Fruit fly (Drosophila melanogaster) whole organism, wandering third instar larva: Measurements from ENCODE around the gene Hou.

Source experiments
- Abd-B ChIP-seq: fragments of >200 bp; optimal IDR thresholded peaks from 2 replicates; lab custom pipeline; 2017; ENCODE audit warnings: missing biosample characterization, missing genetic modification characterization
- CG32264 ChIP-seq: fragments of 200-800 bp; sonication (Bioruptor generic); optimal IDR thresholded peaks from 2 replicates; lab custom pipeline; 2016; ENCODE audit warnings: missing biosample characterization, missing genetic modification characterization
- CG9705 ChIP-seq: fragments of 200-800 bp; sonication (Bioruptor generic); optimal IDR thresholded peaks from 2 replicates; lab custom pipeline; 2018; ENCODE audit warnings: missing biosample characterization, mild to moderate bottlenecking, missing genetic modification characterization
- CrebA ChIP-seq: fragments of 200-800 bp; sonication (Bioruptor generic); optimal IDR thresholded peaks from 2 replicates; lab custom pipeline; 2016; ENCODE audit warnings: missing biosample characterization, mild to moderate bottlenecking, missing genetic modification characterization, borderline replicate concordance
- Dfd ChIP-seq: fragments of >200 bp; optimal IDR thresholded peaks from 2 replicates; lab custom pipeline; 2017; ENCODE audit warnings: missing biosample characterization, missing genetic modification characterization
- Dif ChIP-seq: fragments of 200-275, 200-300 bp; sonication (Bioruptor generic); optimal IDR thresholded peaks from 2 replicates; lab custom pipeline; 2018; ENCODE audit warnings: missing biosample characterization, missing genetic modification characterization; ENCODE audit not compliant: partially characterized antibody
- GATAd ChIP-seq: sonication (Bioruptor generic); optimal IDR thresholded peaks from 2 replicates; lab custom pipeline; 2016; ENCODE audit warnings: missing biosample characterization, missing genetic modification characterization
- HLH106 ChIP-seq: fragments of 200-800 bp; optimal IDR thresholded peaks from 3 replicates; lab custom pipeline; 2019; ENCODE audit warnings: missing biosample characterization, mild to moderate bottlenecking, missing genetic modification characterization, moderate library complexity
- Hnf4 ChIP-seq: fragments of 200-800 bp; sonication (Bioruptor generic); optimal IDR thresholded peaks from 2 replicates; lab custom pipeline; 2016; ENCODE audit warnings: missing biosample characterization, mild to moderate bottlenecking, missing genetic modification characterization
- Hr78 ChIP-seq: fragments of >200 bp; optimal IDR thresholded peaks from 2 replicates; lab custom pipeline; 2017; ENCODE audit warnings: missing biosample characterization, missing genetic modification characterization
- Hr83 ChIP-seq: fragments of 200-300 bp; sonication (Bioruptor generic); optimal IDR thresholded peaks from 2 replicates; lab custom pipeline; 2016; ENCODE audit warnings: missing biosample characterization, mild to moderate bottlenecking, missing genetic modification characterization, moderate library complexity; ENCODE audit not compliant: poor library complexity, severe bottlenecking
- Jra ChIP-seq: sonication (Bioruptor generic); optimal IDR thresholded peaks from 2 replicates; lab custom pipeline; 2016; ENCODE audit warnings: missing biosample characterization, missing genetic modification characterization
- Mio ChIP-seq: sonication (Bioruptor generic); optimal IDR thresholded peaks from 2 replicates; lab custom pipeline; 2016; ENCODE audit warnings: missing biosample characterization, missing genetic modification characterization
- Myc ChIP-seq: fragments of >200 bp; optimal IDR thresholded peaks from 2 replicates; lab custom pipeline; 2017
- N ChIP-seq: fragments of >200 bp; optimal IDR thresholded peaks from 2 replicates; lab custom pipeline; 2018; ENCODE audit warnings: missing biosample characterization, missing external identifiers, missing genetic modification characterization
- OdsH ChIP-seq: fragments of 200-800 bp; sonication (Bioruptor generic); optimal IDR thresholded peaks from 2 replicates; lab custom pipeline; 2016; ENCODE audit warnings: missing biosample characterization, mild to moderate bottlenecking, missing genetic modification characterization
- Rel ChIP-seq, 2 experiments: fragments of 200-800 bp; sonication (Bioruptor generic) in 1 of 2; optimal IDR thresholded peaks; 2 replicates in 1 of 2; 3 replicates in 1 of 2; lab custom pipeline; 2016 to 2019; ENCODE audit warnings: mild to moderate bottlenecking in 2 of 2, missing biosample characterization in 2 of 2, missing genetic modification characterization in 2 of 2, moderate library complexity in 1 of 2
- Sp1 ChIP-seq: fragments of 200-800 bp; sonication (Bioruptor generic); optimal IDR thresholded peaks from 3 replicates; lab custom pipeline; 2019; ENCODE audit warnings: missing biosample characterization, mild to moderate bottlenecking, missing genetic modification characterization, moderate library complexity
- Vsx2 ChIP-seq: fragments of 200-300, 225-300 bp; sonication (Bioruptor generic); optimal IDR thresholded peaks from 2 replicates; lab custom pipeline; 2018; ENCODE audit warnings: missing biosample characterization, missing genetic modification characterization; ENCODE audit not compliant: partially characterized antibody
- br ChIP-seq: fragments of 200-800 bp; sonication (Bioruptor generic); optimal IDR thresholded peaks from 2 replicates; lab custom pipeline; 2016; ENCODE audit warnings: missing biosample characterization, missing genetic modification characterization
- brk ChIP-seq: fragments of 200-800 bp; sonication (Bioruptor generic); optimal IDR thresholded peaks from 2 replicates; lab custom pipeline; 2016; ENCODE audit warnings: missing biosample characterization, mild to moderate bottlenecking, missing genetic modification characterization
- dl ChIP-seq, 2 experiments: fragments of 175-275, 200-275 bp in 1 of 2; fragments of 200-275 bp in 1 of 2; sonication (Bioruptor generic); optimal IDR thresholded peaks; lab custom pipeline; 2018; ENCODE audit warnings: mild to moderate bottlenecking in 2 of 2, missing biosample characterization in 2 of 2, missing genetic modification characterization in 2 of 2, moderate library complexity in 2 of 2; ENCODE audit not compliant: partially characterized antibody in 2 of 2, insufficient read depth in 1 of 2
- dmrt93B ChIP-seq: fragments of 200-800 bp; sonication (Bioruptor generic); optimal IDR thresholded peaks from 2 replicates; lab custom pipeline; 2018; ENCODE audit warnings: missing biosample characterization, mild to moderate bottlenecking, missing genetic modification characterization
- ey ChIP-seq: fragments of 200-800 bp; sonication (Bioruptor generic); optimal IDR thresholded peaks from 2 replicates; lab custom pipeline; 2016; ENCODE audit warnings: missing biosample characterization, missing genetic modification characterization
- foxo ChIP-seq, 2 experiments: fragments of 200-800 bp; sonication (Bioruptor generic); optimal IDR thresholded peaks; 2 replicates in 1 of 2; 3 replicates in 1 of 2; lab custom pipeline; 2016 to 2017; ENCODE audit warnings: missing biosample characterization in 2 of 2, missing genetic modification characterization in 2 of 2
- fru ChIP-seq: fragments of 200-800 bp; sonication (Bioruptor generic); optimal IDR thresholded peaks from 3 replicates; lab custom pipeline; 2016; ENCODE audit warnings: missing biosample characterization, mild to moderate bottlenecking, missing genetic modification characterization
- h ChIP-seq: fragments of 200-800 bp; sonication (Bioruptor generic); optimal IDR thresholded peaks from 3 replicates; lab custom pipeline; 2016; ENCODE audit warnings: missing biosample characterization, mild to moderate bottlenecking, missing genetic modification characterization
- pan ChIP-seq: fragments of >200 bp; optimal IDR thresholded peaks from 2 replicates; lab custom pipeline; 2017
- rgr ChIP-seq: fragments of 200-800 bp; sonication (Bioruptor generic); optimal IDR thresholded peaks from 3 replicates; lab custom pipeline; 2016; ENCODE audit warnings: missing biosample characterization, mild to moderate bottlenecking, missing genetic modification characterization
- sage ChIP-seq: fragments of 200-800 bp; sonication (Bioruptor generic); optimal IDR thresholded peaks from 2 replicates; lab custom pipeline; 2016; ENCODE audit warnings: missing biosample characterization, mild to moderate bottlenecking, missing genetic modification characterization
- sv ChIP-seq: fragments of 200-800 bp; sonication (Bioruptor generic); optimal IDR thresholded peaks from 3 replicates; lab custom pipeline; 2016; ENCODE audit warnings: missing biosample characterization, missing genetic modification characterization
- tai ChIP-seq: sonication (Bioruptor generic); optimal IDR thresholded peaks from 2 replicates; lab custom pipeline; 2016; ENCODE audit warnings: missing biosample characterization, missing genetic modification characterization
- woc ChIP-seq: sonication (Bioruptor generic); optimal IDR thresholded peaks from 2 replicates; lab custom pipeline; 2016; ENCODE audit warnings: missing biosample characterization, mild to moderate bottlenecking, missing genetic modification characterization

The Hou gene

dm6 chrX:18621649-18622346 is 28.4 kb downstream of the Hou start:
- TF ChIP-seq CG32264 (GFP tag; lab: Kevin White, UChicago), result no peak
- no peak for TF ChIP-seq HLH106 (tag; lab: Kevin White, UChicago)
- no peak for TF ChIP-seq Mio (GFP tag; lab: Kevin White, UChicago)
- no peak for TF ChIP-seq Abd-B
- TF ChIP-seq dl (GFP tag; optimal IDR thresholded peaks at IDR 0.05; lab: Kevin White, UChicago; ENCODE audit: insufficient read depth in 1 of 2, partially characterized antibody in 2 of 2), result no peak
- no peak for TF ChIP-seq N (GFP tag; lab: Kevin White, UChicago)
- no peak for TF ChIP-seq Jra (GFP tag; lab: Kevin White, UChicago)
- no peak for TF ChIP-seq Sp1
- no peak for TF ChIP-seq br (GFP tag; lab: Kevin White, UChicago)
- TF ChIP-seq Hr78, result no peak
- TF ChIP-seq OdsH, result no peak
- TF ChIP-seq Dif (GFP tag; lab: Kevin White, UChicago), result no peak
- TF ChIP-seq brk (GFP tag; lab: Kevin White, UChicago), result no peak
- TF ChIP-seq GATAd (GFP tag; lab: Kevin White, UChicago), result no peak

DNA sequence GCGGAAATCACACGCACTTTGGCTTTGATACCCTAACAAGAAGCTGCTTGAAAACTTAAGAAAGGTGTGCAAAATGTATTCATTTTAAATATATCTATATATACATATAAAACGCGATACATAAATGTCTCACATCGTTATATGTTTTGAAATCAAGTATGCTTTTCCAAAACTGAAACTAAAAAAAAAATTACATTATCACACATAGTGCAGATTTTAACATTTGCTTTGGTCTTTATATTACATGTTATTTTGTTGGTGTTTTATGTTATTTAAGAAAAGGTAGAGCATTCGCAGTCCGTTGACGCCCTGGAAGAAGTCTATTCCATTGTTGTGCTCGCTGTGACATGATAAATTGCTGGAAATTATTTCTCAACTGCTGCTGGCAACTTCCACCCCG is 32.1 kb downstream of the Hou start:
- TF ChIP-seq foxo (GFP tag; optimal IDR thresholded peaks at IDR 0.05; lab: Kevin White, UChicago), result no peak
- TF ChIP-seq Hr83 (GFP tag; lab: Kevin White, UChicago), result no peak
- TF ChIP-seq pan (lab: Kevin White, UChicago), result no peak
- no peak for TF ChIP-seq Rel (GFP tag; optimal IDR thresholded peaks at IDR 0.05; lab: Kevin White, UChicago)
- TF ChIP-seq Rel (tag; optimal IDR thresholded peaks at IDR 0.05; lab: Kevin White, UChicago), result no peak
- TF ChIP-seq woc (GFP tag; lab: Kevin White, UChicago), result no peak
- TF ChIP-seq Hnf4 (GFP tag; lab: Kevin White, UChicago), result no peak
- no peak for TF ChIP-seq CG9705 (GFP tag; lab: Kevin White, UChicago)
- no peak for TF ChIP-seq N (GFP tag; lab: Kevin White, UChicago)
- no peak for TF ChIP-seq Mio (GFP tag; lab: Kevin White, UChicago)
- no peak for TF ChIP-seq fru (GFP tag; lab: Kevin White, UChicago)
- TF ChIP-seq Vsx2, result no peak
- TF ChIP-seq h, result no peak
- TF ChIP-seq ey (GFP tag; lab: Kevin White, UChicago), result no peak
- no peak for TF ChIP-seq rgr (GFP tag; lab: Kevin White, UChicago)
- TF ChIP-seq sage (GFP tag; lab: Kevin White, UChicago), result no peak
- TF ChIP-seq dmrt93B (GFP tag; lab: Kevin White, UChicago), result no peak
- no peak for TF ChIP-seq tai (GFP tag; lab: Kevin White, UChicago)
- TF ChIP-seq, all 38 proteins: peak for 0

DNA sequence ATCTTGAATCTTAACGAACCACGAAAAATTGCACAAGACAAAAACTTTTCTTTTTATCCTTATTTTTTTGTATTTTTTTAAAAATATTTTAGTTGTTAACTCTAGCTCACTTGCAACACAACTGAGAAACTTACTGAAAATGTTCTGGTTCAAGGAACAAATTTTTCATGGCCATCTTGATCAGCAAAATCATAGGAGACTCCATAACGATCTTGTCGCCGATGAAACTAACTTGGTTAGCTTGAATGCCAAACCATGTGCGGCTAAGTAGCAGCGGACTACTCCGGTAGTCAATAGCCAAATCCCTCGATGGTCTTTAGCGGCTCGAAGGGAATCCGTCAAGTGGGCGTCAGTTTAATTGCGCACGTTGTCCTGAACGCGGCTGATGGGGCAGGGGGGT is 32.8 kb downstream of the Hou start, which contains the start of gene CG15040:
Gene CG15040 (minus strand): TSS at position 101 of the 400 bp plus-strand sequence.
- TF ChIP-seq CrebA (GFP tag; lab: Kevin White, UChicago), result no peak
- TF ChIP-seq Hr83 (GFP tag; lab: Kevin White, UChicago), result no peak
- no peak for TF ChIP-seq foxo (GFP tag; optimal IDR thresholded peaks at IDR 0.05; lab: Kevin White, UChicago)
- TF ChIP-seq h, result no peak
- TF ChIP-seq dl (GFP tag; optimal IDR thresholded peaks at IDR 0.05; lab: Kevin White, UChicago; ENCODE audit: insufficient read depth in 1 of 2, partially characterized antibody in 2 of 2), result no peak
- TF ChIP-seq ey (GFP tag; lab: Kevin White, UChicago), result no peak
- TF ChIP-seq Sp1, result no peak
- no peak for TF ChIP-seq tai (GFP tag; lab: Kevin White, UChicago)
- no peak for TF ChIP-seq sage (GFP tag; lab: Kevin White, UChicago)
- TF ChIP-seq sv, result no peak
- no peak for TF ChIP-seq Dif (GFP tag; lab: Kevin White, UChicago)
- TF ChIP-seq Jra (GFP tag; lab: Kevin White, UChicago), result no peak
- no peak for TF ChIP-seq rgr (GFP tag; lab: Kevin White, UChicago)
- no peak for TF ChIP-seq Dfd

DNA sequence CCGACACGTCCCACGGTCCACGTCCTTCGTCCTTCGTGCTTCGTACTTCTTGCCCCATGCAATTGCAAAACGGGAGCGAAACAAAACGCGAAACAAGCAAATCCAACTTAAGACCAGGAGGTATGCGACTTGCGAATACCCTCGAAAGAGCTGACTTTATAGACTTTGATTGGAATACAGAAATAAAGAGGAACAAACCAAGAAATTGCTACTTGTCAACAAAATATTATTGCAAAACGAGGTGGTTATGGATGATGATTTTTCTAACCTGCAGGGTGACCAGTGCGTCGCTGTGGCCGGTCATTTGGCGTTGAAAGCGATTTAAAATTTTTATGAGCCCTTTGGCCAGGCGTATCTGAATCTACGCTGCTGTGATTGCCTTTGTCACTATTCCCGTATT is 36.8 kb downstream of the Hou start:
- TF ChIP-seq rgr (GFP tag; lab: Kevin White, UChicago), result peak; percentile 21
- peak; percentile 37 for TF ChIP-seq HLH106 (tag; lab: Kevin White, UChicago)
- TF ChIP-seq ey (GFP tag; lab: Kevin White, UChicago), result peak; percentile 20
- TF ChIP-seq sage (GFP tag; lab: Kevin White, UChicago), result no peak
- TF ChIP-seq h, result peak; percentile 28
- TF ChIP-seq brk (GFP tag; lab: Kevin White, UChicago), result no peak
- TF ChIP-seq Myc (lab: Kevin White, UChicago), result no peak
- TF ChIP-seq br (GFP tag; lab: Kevin White, UChicago), result peak; percentile 24
- peak; percentile 62 for TF ChIP-seq fru (GFP tag; lab: Kevin White, UChicago)
- no peak for TF ChIP-seq tai (GFP tag; lab: Kevin White, UChicago)
- TF ChIP-seq foxo (GFP tag; optimal IDR thresholded peaks at IDR 0.05; lab: Kevin White, UChicago), result peak in 1 of 2 experiments; percentile 58
- TF ChIP-seq dmrt93B (GFP tag; lab: Kevin White, UChicago), result peak; percentile 1
- peak; percentile 30 for TF ChIP-seq Sp1
- TF ChIP-seq OdsH, result no peak
